Fruit fly (Drosophila melanogaster) S2 (cell line): ENCODE results near the gene sunz.

ENCODE experiments used
- CG8478 ChIP-seq: fragments of >200 bp; optimal IDR thresholded peaks from 2 replicates; lab custom pipeline; 2018
- CTCF ChIP-seq, 2 experiments: fragments of >200 bp; optimal IDR thresholded peaks; 2 replicates each; lab custom pipeline; 2018

DNA sequence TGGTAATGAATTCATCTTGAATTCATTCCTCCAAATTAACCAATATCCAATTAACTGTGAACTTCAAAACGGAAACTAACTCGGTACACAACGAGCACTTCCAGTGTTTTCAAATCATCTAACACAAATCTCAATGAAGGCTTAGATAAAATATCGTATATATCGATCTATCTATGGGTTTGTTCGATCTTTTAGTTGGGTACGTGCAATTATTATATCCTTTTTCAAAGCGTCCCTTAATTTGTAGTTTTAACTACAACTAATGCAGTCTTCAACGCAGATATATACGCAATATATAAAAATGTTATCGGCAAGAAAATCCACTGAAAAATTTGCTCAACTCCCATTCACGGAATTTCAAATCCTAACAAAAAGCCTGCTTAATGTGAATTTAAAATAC lies 32.0 kb upstream of the sunz start, which contains the start of gene CG1138:
- TF ChIP-seq CG8478 (no peak), CTCF (optimal IDR thresholded peaks at IDR 0.05; lab: Kevin White, UChicago) (no peak)
